Worm (Caenorhabditis elegans): ENCODE data around the gene F48F7.3.
A peak's percentile ranks its signal among the peaks of the same experiment; 100 is the strongest.

Gene F48F7.3

ce11 chrX:13945524-13945923, 17.8 kb upstream of the F48F7.3 start (continued):
- TF ChIP-seq nhr-10 (tag; optimal IDR thresholded peaks at IDR 0.05) (no peak), ceh-82 (tag; optimal IDR thresholded peaks at IDR 0.05) (no peak), gmeb-1 (tag; optimal IDR thresholded peaks at IDR 0.05) (no peak), lsy-2 (tag; optimal IDR thresholded peaks at IDR 0.05) (peak in 1 of 2 experiments; percentile 58), sem-4 (tag; optimal IDR thresholded peaks at IDR 0.05) (peak; percentile 23), ztf-4 (tag; optimal IDR thresholded peaks at IDR 0.05) (no peak), nhr-21 (tag; optimal IDR thresholded peaks at IDR 0.05) (no peak), unc-55 (GFP tag; optimal IDR thresholded peaks at IDR 0.05) (peak; percentile 65), zag-1 (tag; optimal IDR thresholded peaks at IDR 0.05) (peak; percentile 75)

DNA sequence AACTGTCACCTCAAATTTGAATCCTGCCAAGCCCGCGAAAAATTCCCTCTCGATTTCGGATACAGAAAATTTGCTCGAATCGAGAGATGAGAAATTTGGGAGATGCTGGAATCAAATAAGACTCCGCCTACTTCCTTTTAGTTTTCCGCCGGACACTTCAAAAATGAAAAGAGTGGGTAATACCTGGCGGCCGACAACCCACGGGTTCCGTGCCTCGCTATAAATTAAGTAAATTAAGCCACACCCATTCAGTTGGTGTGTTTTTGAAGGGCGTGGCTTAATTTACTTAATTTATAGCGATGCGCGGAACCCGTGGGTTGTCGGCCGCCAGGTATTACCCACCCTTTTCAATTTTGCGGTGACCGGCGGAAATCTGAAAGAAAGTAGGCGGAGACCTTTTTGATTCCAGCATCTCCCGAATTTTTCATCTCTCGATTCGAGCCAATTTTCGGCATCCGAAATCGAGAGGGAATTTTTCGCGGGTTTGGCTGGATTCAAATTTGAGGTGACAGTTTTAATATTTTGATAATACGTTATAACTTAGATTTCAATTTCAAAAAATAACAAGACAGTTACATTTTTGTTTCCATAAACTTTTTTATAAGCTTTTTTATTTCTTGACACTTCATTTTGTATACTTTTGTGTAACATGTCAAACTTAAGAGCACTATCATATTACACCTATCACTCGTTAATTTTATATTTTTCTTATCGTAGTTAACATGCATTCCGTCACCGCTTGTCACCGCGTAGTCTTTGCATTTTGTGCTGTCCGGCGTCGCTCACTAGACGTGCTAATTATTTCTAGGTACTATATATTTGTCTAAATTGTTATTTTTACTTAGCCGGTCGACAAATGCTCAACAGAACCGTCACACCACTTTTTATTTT, 16.4 kb upstream of the F48F7.3 start:
- no peak for TF ChIP-seq snpc-4 (tag; optimal IDR thresholded peaks at IDR 0.05)
- no peak for TF ChIP-seq unc-62 (GFP tag; optimal IDR thresholded peaks at IDR 0.05)
- peak; percentile 81 for TF ChIP-seq fos-1 (tag; optimal IDR thresholded peaks at IDR 0.05)

DNA sequence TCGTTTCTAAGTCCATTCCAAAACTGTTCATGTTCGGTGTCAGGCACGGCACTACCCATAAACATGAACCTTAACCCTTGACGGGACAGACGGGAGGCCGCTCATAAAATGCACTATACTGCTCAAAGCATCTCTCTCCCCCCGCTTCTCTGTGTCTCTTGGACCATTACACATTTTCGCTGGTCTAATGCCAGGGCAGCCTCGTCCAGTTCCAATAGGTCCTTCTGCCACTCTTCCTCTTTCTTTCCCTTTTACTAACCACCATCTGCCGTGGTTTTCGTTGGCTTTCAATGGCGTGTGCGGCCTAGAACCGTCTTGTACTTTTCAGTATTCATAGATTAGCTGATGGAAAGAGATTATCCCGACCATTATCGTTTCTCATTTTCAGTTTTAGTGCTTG, 15.1 kb upstream of the F48F7.3 start:
- no peak for TF ChIP-seq lin-11 (tag; optimal IDR thresholded peaks at IDR 0.05)
- no peak for TF ChIP-seq sma-3 (GFP tag; optimal IDR thresholded peaks at IDR 0.05)
- no peak for TF ChIP-seq snpc-4 (tag; optimal IDR thresholded peaks at IDR 0.05)
- TF ChIP-seq nhr-129 (tag; optimal IDR thresholded peaks at IDR 0.05), result peak; percentile 0
- TF ChIP-seq alr-1 (tag; optimal IDR thresholded peaks at IDR 0.05), result no peak
- no peak for TF ChIP-seq fos-1 (tag; optimal IDR thresholded peaks at IDR 0.05)

ce11 chrX:13948810-13949209, 14.5 kb upstream of the F48F7.3 start, which contains the start of gene alg-1:
TSS of gene alg-1 (plus strand) at chrX:13949110.
- TF ChIP-seq sma-9 (GFP tag; optimal IDR thresholded peaks at IDR 0.05), result no peak
- no peak for TF ChIP-seq sma-9 (tag; optimal IDR thresholded peaks at IDR 0.05)
- no peak for TF ChIP-seq nhr-21 (tag; optimal IDR thresholded peaks at IDR 0.05)

DNA sequence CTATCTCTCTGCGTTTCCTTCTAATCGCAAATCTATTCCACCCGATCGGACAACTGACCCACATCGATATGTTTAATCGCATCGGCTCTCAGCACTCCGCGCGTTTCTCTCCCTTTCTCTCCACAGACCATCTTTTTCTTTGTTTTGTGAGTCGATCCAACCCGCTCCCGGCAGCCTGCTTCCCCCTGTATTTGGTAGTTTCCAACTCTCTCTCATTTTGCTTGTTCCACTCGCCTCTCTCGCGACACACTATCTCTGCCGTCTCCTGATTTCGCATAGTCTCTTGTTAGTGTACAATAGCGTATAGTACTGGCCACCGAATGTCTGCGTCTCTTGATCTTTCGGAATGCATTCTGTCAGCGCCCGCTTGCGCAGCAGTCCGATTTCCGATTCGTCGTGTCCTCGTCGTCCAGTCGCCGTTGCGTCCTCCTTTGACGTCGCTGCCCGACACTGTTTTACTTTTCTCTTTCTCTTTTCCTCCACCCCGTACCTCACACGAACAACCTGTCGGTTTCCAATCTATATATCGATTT, 12.6 kb upstream of the F48F7.3 start:
- peak; percentile 63 for TF ChIP-seq egl-27 (tag; optimal IDR thresholded peaks at IDR 0.05)
- TF ChIP-seq peb-1 (tag; optimal IDR thresholded peaks at IDR 0.05), result no peak
- peak; percentile 62 for TF ChIP-seq nhr-129 (tag; optimal IDR thresholded peaks at IDR 0.05)
- no peak for TF ChIP-seq nhr-10 (tag; optimal IDR thresholded peaks at IDR 0.05)
- no peak for TF ChIP-seq Y55F3AM.14 (GFP tag; optimal IDR thresholded peaks at IDR 0.05)
- no peak for TF ChIP-seq nhr-6 (tag; optimal IDR thresholded peaks at IDR 0.05)
- TF ChIP-seq ceh-16 (tag; optimal IDR thresholded peaks at IDR 0.05), result peak; percentile 7
- peak; percentile 65 for TF ChIP-seq sma-9 (GFP tag; optimal IDR thresholded peaks at IDR 0.05)
- no peak for TF ChIP-seq sma-9 (tag; optimal IDR thresholded peaks at IDR 0.05)
- TF ChIP-seq C34F6.9 (tag; optimal IDR thresholded peaks at IDR 0.05), result peak; percentile 25
- TF ChIP-seq alr-1 (tag; optimal IDR thresholded peaks at IDR 0.05), result no peak
- TF ChIP-seq elt-1 (tag; optimal IDR thresholded peaks at IDR 0.05), result no peak
- peak; percentile 81 for TF ChIP-seq F13H6.1 (tag; optimal IDR thresholded peaks at IDR 0.05)
- peak; percentile 73 for TF ChIP-seq nhr-21 (tag; optimal IDR thresholded peaks at IDR 0.05)
- peak; percentile 20 for TF ChIP-seq gmeb-1 (tag; optimal IDR thresholded peaks at IDR 0.05)
- TF ChIP-seq nhr-25 (tag; optimal IDR thresholded peaks at IDR 0.05), result peak; percentile 74
- peak; percentile 8 for TF ChIP-seq lin-13 (GFP tag; optimal IDR thresholded peaks at IDR 0.05)
- no peak for TF ChIP-seq sem-4 (tag; optimal IDR thresholded peaks at IDR 0.05)
- peak; percentile 53 for TF ChIP-seq crh-2 (tag; optimal IDR thresholded peaks at IDR 0.05)
- TF ChIP-seq blmp-1 (tag; optimal IDR thresholded peaks at IDR 0.05; ENCODE audit: insufficient read depth), result peak; percentile 30
- no peak for TF ChIP-seq elt-3 (tag; optimal IDR thresholded peaks at IDR 0.05)
- TF ChIP-seq lsy-2 (tag; optimal IDR thresholded peaks at IDR 0.05), result peak in 1 of 2 experiments; percentile 28
- peak; percentile 44 for TF ChIP-seq fos-1 (tag; optimal IDR thresholded peaks at IDR 0.05)
- TF ChIP-seq sma-3 (GFP tag; optimal IDR thresholded peaks at IDR 0.05), result peak; percentile 79

All from whole organism, L2 larva.